Worm (Caenorhabditis elegans) whole organism, young adult: ENCODE measurements around the gene col-94.
"Not testable (repeated sequence)": the region's sequence is repeated elsewhere in the genome, so short reads cannot be mapped to it uniquely, and the experiment has no call there.

ENCODE experiments used
- B0019.2 ChIP-seq: fragments of 200-800 bp; sonication (Bioruptor generic); conservative IDR thresholded peaks from 2 replicates; pipeline ENCODE4 v1.3.6; 2022; ENCODE audit warnings: missing genetic modification reagents, missing genetic modification characterization, missing compliant biosample characterization
- B0336.3 ChIP-seq: fragments of 200-800 bp; sonication (Bioruptor generic); IDR thresholded peaks from 2 replicates; pipeline ENCODE4 v1.3.6; 2022; ENCODE audit warnings: missing genetic modification characterization, missing compliant biosample characterization
- D2030.7 ChIP-seq: fragments of 200-800 bp; sonication (Bioruptor generic); IDR thresholded peaks from 2 replicates; pipeline ENCODE4 v1.3.6; 2022; ENCODE audit warnings: missing genetic modification reagents, missing genetic modification characterization, missing compliant biosample characterization
- F10E7.11 ChIP-seq: sonication (generic microtip); optimal IDR thresholded peaks from 2 replicates; lab custom pipeline; 2017; ENCODE audit warnings: mild to moderate bottlenecking, missing genetic modification characterization, moderate library complexity, missing compliant biosample characterization
- F22D6.2 ChIP-seq: sonication (generic microtip); optimal IDR thresholded peaks from 2 replicates; lab custom pipeline; 2016; ENCODE audit warnings: mild to moderate bottlenecking, missing genetic modification characterization, missing compliant biosample characterization
- F37B4.10 ChIP-seq: fragments of 200-800 bp; sonication (Bioruptor generic); IDR thresholded peaks from 2 replicates; pipeline ENCODE4 v1.3.6; 2022; ENCODE audit warnings: missing genetic modification characterization, missing compliant biosample characterization
- F52B5.7 ChIP-seq: sonication (generic microtip); optimal IDR thresholded peaks from 2 replicates; lab custom pipeline; 2016; ENCODE audit warnings: mild to moderate bottlenecking, missing genetic modification characterization, missing compliant biosample characterization
- F55B11.4 ChIP-seq: sonication (generic microtip); optimal IDR thresholded peaks from 2 replicates; lab custom pipeline; 2016; ENCODE audit warnings: missing compliant biosample characterization, missing genetic modification characterization, borderline replicate concordance; ENCODE audit not compliant: insufficient read depth
- F57A8.1 ChIP-seq: fragments of 200-800 bp; sonication (Bioruptor generic); optimal IDR thresholded peaks from 2 replicates; lab custom pipeline; 2018; ENCODE audit warnings: mild to moderate bottlenecking, missing genetic modification characterization, moderate library complexity, missing compliant biosample characterization
- K11D2.4 ChIP-seq: fragments of 200-800 bp; sonication (Bioruptor generic); IDR thresholded peaks from 2 replicates; pipeline ENCODE4 v1.3.6; 2022; ENCODE audit warnings: missing genetic modification reagents, missing genetic modification characterization, missing compliant biosample characterization
- T07F8.4 ChIP-seq: sonication (generic microtip); optimal IDR thresholded peaks from 2 replicates; lab custom pipeline; 2016; ENCODE audit warnings: mild to moderate bottlenecking, missing genetic modification characterization, moderate library complexity, missing compliant biosample characterization
- T26A5.8 ChIP-seq: sonication (generic microtip); optimal IDR thresholded peaks from 2 replicates; lab custom pipeline; 2016; ENCODE audit warnings: missing genetic modification characterization, missing compliant biosample characterization
- ZK185.1 ChIP-seq: sonication (generic microtip); optimal IDR thresholded peaks from 2 replicates; lab custom pipeline; 2016; ENCODE audit warnings: mild to moderate bottlenecking, missing genetic modification characterization, missing compliant biosample characterization; ENCODE audit not compliant: poor library complexity, severe bottlenecking
- akir-1 ChIP-seq: fragments of 200-800 bp; sonication (Bioruptor generic); optimal IDR thresholded peaks from 2 replicates; lab custom pipeline; 2018; ENCODE audit warnings: mild to moderate bottlenecking, missing genetic modification characterization, moderate library complexity, missing compliant biosample characterization
- ama-1 ChIP-seq, 3 experiments: fragments of 150-350 bp in 1 of 3; sonication (generic microtip) in 2 of 3; optimal IDR thresholded peaks; 2 replicates each; lab custom pipeline; 2014 to 2018; ENCODE audit warnings: missing biosample characterization in 2 of 3, missing genetic modification characterization in 2 of 3, missing genetic modification reagents in 2 of 3
- aptf-2 ChIP-seq: fragments of 200-800 bp; sonication (Bioruptor generic); conservative IDR thresholded peaks from 2 replicates; pipeline ENCODE4 v1.3.6; 2022; ENCODE audit warnings: missing genetic modification reagents, missing genetic modification characterization, missing compliant biosample characterization
- atf-7 ChIP-seq: sonication (generic microtip); optimal IDR thresholded peaks from 2 replicates; lab custom pipeline; 2017; ENCODE audit warnings: mild to moderate bottlenecking, missing genetic modification characterization, missing compliant biosample characterization
- athp-1 ChIP-seq: sonication (generic microtip); optimal IDR thresholded peaks from 2 replicates; lab custom pipeline; 2017; ENCODE audit warnings: mild to moderate bottlenecking, missing genetic modification characterization, missing compliant biosample characterization
- cebp-2 ChIP-seq: fragments of 200-800 bp; sonication (Bioruptor generic); IDR thresholded peaks from 2 replicates; pipeline ENCODE4 v1.3.6; 2022; ENCODE audit warnings: missing genetic modification characterization, missing compliant biosample characterization
- ceh-27 ChIP-seq: fragments of 200-800 bp; sonication (Bioruptor generic); optimal IDR thresholded peaks from 2 replicates; lab custom pipeline; 2018; ENCODE audit warnings: mild to moderate bottlenecking, missing genetic modification characterization, moderate library complexity, missing compliant biosample characterization
- ceh-91 ChIP-seq: fragments of 200-800 bp; sonication (Bioruptor generic); IDR thresholded peaks from 2 replicates; pipeline ENCODE4 v1.3.6; 2022; ENCODE audit warnings: missing genetic modification reagents, missing genetic modification characterization, missing compliant biosample characterization
- dpff-1 ChIP-seq: sonication (generic microtip); optimal IDR thresholded peaks from 2 replicates; lab custom pipeline; 2017; ENCODE audit warnings: mild to moderate bottlenecking, missing genetic modification characterization, missing compliant biosample characterization
- dpl-1 ChIP-seq: fragments of 150-350 bp; optimal IDR thresholded peaks from 2 replicates; lab custom pipeline; 2014; ENCODE audit warnings: missing biosample characterization, missing genetic modification reagents, missing genetic modification characterization
- gei-17 ChIP-seq: fragments of 200-800 bp; sonication (Bioruptor generic); optimal IDR thresholded peaks from 2 replicates; lab custom pipeline; 2018; ENCODE audit warnings: mild to moderate bottlenecking, missing genetic modification characterization, missing compliant biosample characterization
- him-1 ChIP-seq: sonication (generic microtip); optimal IDR thresholded peaks from 2 replicates; lab custom pipeline; 2016; ENCODE audit warnings: missing genotype, missing genetic modification reagents, missing genetic modification characterization, missing compliant biosample characterization
- hlh-26 ChIP-seq: fragments of 200-800 bp; sonication (Bioruptor generic); conservative IDR thresholded peaks from 2 replicates; pipeline ENCODE4 v1.3.6; 2022; ENCODE audit warnings: missing genetic modification reagents, missing genetic modification characterization, missing compliant biosample characterization
- hsf-1 ChIP-seq: fragments of 200-800 bp; sonication (Bioruptor generic); IDR thresholded peaks from 2 replicates; pipeline ENCODE4 v1.3.6; 2022; ENCODE audit warnings: missing genetic modification reagents, missing genetic modification characterization, missing compliant biosample characterization
- let-607 ChIP-seq, 2 experiments: fragments of 200-800 bp in 1 of 2; sonication (Bioruptor generic) in 1 of 2; sonication (generic microtip) in 1 of 2; optimal IDR thresholded peaks; 2 replicates each; lab custom pipeline; 2016 to 2018; ENCODE audit warnings: mild to moderate bottlenecking in 2 of 2, missing compliant biosample characterization in 2 of 2, missing genetic modification characterization in 2 of 2, moderate library complexity in 2 of 2, missing genotype in 1 of 2
- lin-54 ChIP-seq: fragments of 200-800 bp; sonication (Bioruptor generic); optimal IDR thresholded peaks from 2 replicates; lab custom pipeline; 2018; ENCODE audit warnings: mild to moderate bottlenecking, missing genetic modification characterization, missing compliant biosample characterization
- mxl-1 ChIP-seq: sonication (generic microtip); optimal IDR thresholded peaks from 2 replicates; lab custom pipeline; 2016; ENCODE audit warnings: missing genetic modification characterization, missing compliant biosample characterization
- nfya-2 ChIP-seq: fragments of 200-800 bp; sonication (Bioruptor generic); IDR thresholded peaks from 2 replicates; pipeline ENCODE4 v1.3.6; 2022; ENCODE audit warnings: missing genetic modification reagents, missing genetic modification characterization, missing compliant biosample characterization
- nhr-80 ChIP-seq: sonication (generic microtip); optimal IDR thresholded peaks from 2 replicates; lab custom pipeline; 2016; ENCODE audit warnings: missing genetic modification characterization, missing compliant biosample characterization
- nhr-90 ChIP-seq: sonication (generic microtip); optimal IDR thresholded peaks from 2 replicates; lab custom pipeline; 2016; ENCODE audit warnings: missing genotype, mild to moderate bottlenecking, missing genetic modification characterization, missing compliant biosample characterization
- rcor-1 ChIP-seq: fragments of 200-800 bp; sonication (Bioruptor generic); IDR thresholded peaks from 2 replicates; pipeline ENCODE4 v1.3.6; 2022; ENCODE audit warnings: missing genetic modification reagents, missing genetic modification characterization, missing compliant biosample characterization
- sea-2 ChIP-seq: fragments of 200-800 bp; sonication (Bioruptor generic); IDR thresholded peaks from 2 replicates; pipeline ENCODE4 v1.3.6; 2022; ENCODE audit warnings: missing genetic modification characterization, missing compliant biosample characterization
- snpc-1.1 ChIP-seq: sonication (generic microtip); optimal IDR thresholded peaks from 2 replicates; lab custom pipeline; 2017; ENCODE audit warnings: missing genetic modification characterization, mild to moderate bottlenecking, missing compliant biosample characterization, antibody characterized with exemption, moderate library complexity, missing genotype, missing genetic modification reagents; ENCODE audit not compliant: insufficient read depth
- snpc-3.4 ChIP-seq: sonication (generic microtip); optimal IDR thresholded peaks from 2 replicates; lab custom pipeline; 2017; ENCODE audit warnings: missing genetic modification characterization, mild to moderate bottlenecking, missing compliant biosample characterization, antibody characterized with exemption, moderate library complexity, missing genotype, missing genetic modification reagents
- somi-1 ChIP-seq: fragments of 200-800 bp; sonication (Bioruptor generic); optimal IDR thresholded peaks from 2 replicates; lab custom pipeline; 2018; ENCODE audit warnings: mild to moderate bottlenecking, missing genetic modification characterization, missing compliant biosample characterization
- sptf-2 ChIP-seq: fragments of 200-800 bp; sonication (Bioruptor generic); optimal IDR thresholded peaks from 2 replicates; lab custom pipeline; 2018; ENCODE audit warnings: mild to moderate bottlenecking, missing genetic modification characterization, missing compliant biosample characterization
- tbp1 ChIP-seq: fragments of 200-800 bp; sonication (Bioruptor generic); optimal IDR thresholded peaks from 2 replicates; lab custom pipeline; 2018; ENCODE audit warnings: mild to moderate bottlenecking, missing genetic modification characterization, missing compliant biosample characterization
- tbx-9 ChIP-seq: sonication (generic microtip); optimal IDR thresholded peaks from 2 replicates; lab custom pipeline; 2016; ENCODE audit warnings: borderline replicate concordance, missing genetic modification characterization, inconsistent platforms, missing compliant biosample characterization
- unc-130 ChIP-seq: sonication (generic microtip); optimal IDR thresholded peaks from 2 replicates; lab custom pipeline; 2016; ENCODE audit warnings: missing genetic modification reagents, missing genetic modification characterization, missing compliant biosample characterization
- ztf-26 ChIP-seq: sonication (generic microtip); optimal IDR thresholded peaks from 2 replicates; lab custom pipeline; 2017; ENCODE audit warnings: missing genetic modification characterization, missing compliant biosample characterization
- ztf-6 ChIP-seq: fragments of 200-800 bp; sonication (Bioruptor generic); IDR thresholded peaks from 2 replicates; pipeline ENCODE4 v1.3.6; 2022; ENCODE audit warnings: missing genetic modification reagents, missing genetic modification characterization, missing compliant biosample characterization

col-94 gene

ce11 chrIII:11032872-11033271 lies 45.2 kb upstream of the col-94 start, which contains the start of gene Y48A6B.9:
Y48A6B.9 (plus strand) TSS chrIII:11033172.
- no peak for TF ChIP-seq B0336.3 (GFP tag; lab: Robert Waterston, UW)
- no peak for TF ChIP-seq T07F8.4 (tag; lab: Kevin White, UChicago)
- TF ChIP-seq F10E7.11 (tag; lab: Kevin White, UChicago), result no peak
- no peak for TF ChIP-seq F37B4.10 (GFP tag; lab: Robert Waterston, UW)
- no peak for TF ChIP-seq gei-17 (GFP tag; lab: Kevin White, UChicago)
- no peak for TF ChIP-seq unc-130 (GFP tag; lab: Kevin White, UChicago)
- TF ChIP-seq B0019.2 (GFP tag; lab: Robert Waterston, UW), result no peak
- no peak for TF ChIP-seq snpc-3.4
- TF ChIP-seq hlh-26 (GFP tag; lab: Robert Waterston, UW), result no peak
- TF ChIP-seq snpc-1.1 (tag; lab: Kevin White, UChicago), result no peak
- no peak for TF ChIP-seq rcor-1
- TF ChIP-seq sea-2 (GFP tag; lab: Robert Waterston, UW), result no peak
- TF ChIP-seq him-1 (tag; lab: Kevin White, UChicago), result no peak
- TF ChIP-seq atf-7, result no peak
- TF ChIP-seq sptf-2, result no peak

- no peak for TF ChIP-seq F57A8.1 (GFP tag; lab: Kevin White, UChicago)
- no peak for TF ChIP-seq nhr-80 (tag; lab: Kevin White, UChicago)
- no peak for TF ChIP-seq lin-54 (GFP tag; lab: Kevin White, UChicago)
- TF ChIP-seq somi-1 (GFP tag; lab: Kevin White, UChicago), result no peak
- no peak for TF ChIP-seq ZK185.1 (tag; lab: Kevin White, UChicago)
- no peak for TF ChIP-seq ztf-26 (tag; lab: Kevin White, UChicago)
- TF ChIP-seq rcor-1, result no peak
- no peak for TF ChIP-seq dpl-1
- no peak for TF ChIP-seq D2030.7
- no peak for TF ChIP-seq nfya-2 (GFP tag; lab: Robert Waterston, UW)
- no peak for TF ChIP-seq tbp1 (GFP tag; lab: Kevin White, UChicago)
- no peak for TF ChIP-seq akir-1
- no peak for TF ChIP-seq hsf-1 (GFP tag; lab: Robert Waterston, UW)
- TF ChIP-seq let-607 (tag; optimal IDR thresholded peaks at IDR 0.05; lab: Kevin White, UChicago), result no peak
- TF ChIP-seq F52B5.7, result no peak
- no peak for TF ChIP-seq ztf-6 (GFP tag; lab: Robert Waterston, UW)
Observed at ce11 chrIII:11031309-11031708, 43.6 kb upstream of the col-94 start, which contains the start of gene Y48A6B.14. Y48A6B.14 (plus strand) TSS chrIII:11031609.

- TF ChIP-seq F55B11.4 (tag; lab: Kevin White, UChicago); T26A5.8; athp-1: not testable (repeated sequence)
Observed at ce11 chrIII:11029337-11029736, 41.7 kb upstream of the col-94 start, which contains the start of gene Y48A6B.8. Y48A6B.8 (minus strand) TSS chrIII:11029437.

- TF ChIP-seq snpc-3.4 (no peak), K11D2.4 (GFP tag; lab: Robert Waterston, UW) (no peak), dpff-1 (tag; lab: Kevin White, UChicago) (no peak), cebp-2 (GFP tag; lab: Robert Waterston, UW) (no peak), ama-1 (optimal IDR thresholded peaks at IDR 0.05; lab: Kevin White, UChicago) (no peak), ama-1 (GFP tag; optimal IDR thresholded peaks at IDR 0.05; lab: Kevin White, UChicago) (no peak), F22D6.2 (tag; lab: Kevin White, UChicago) (no peak), aptf-2 (no peak), him-1 (tag; lab: Kevin White, UChicago) (no peak), ZK185.1 (tag; lab: Kevin White, UChicago) (no peak), unc-130 (GFP tag; lab: Kevin White, UChicago) (no peak), F37B4.10 (GFP tag; lab: Robert Waterston, UW) (no peak), tbx-9 (tag; lab: Kevin White, UChicago) (no peak), ceh-27 (no peak), mxl-1 (tag; lab: Kevin White, UChicago) (no peak), ceh-91 (GFP tag; lab: Robert Waterston, UW) (no peak), nhr-90 (peak; percentile 46)
Observed at ce11 chrIII:11026516-11027048, 38.9 kb upstream of the col-94 start, which contains the start of gene Y48A6B.7. Y48A6B.7 (minus strand) TSS chrIII:11026566.
